Fruit fly (Drosophila melanogaster): Measurements from ENCODE around the gene Sec61gamma.
A peak's percentile ranks its signal among the peaks of the same experiment; 100 is the strongest.

Gene Sec61gamma

dm6 chrX:19611226-19611625, 31.9 kb upstream of the Sec61gamma start, which contains the start of the genes Shawn and Tyler:
Gene Shawn (plus strand): TSS chrX:19611526.
Gene Tyler (plus strand): TSS chrX:19611526.
- TF ChIP-seq CG4496 (GFP tag; IDR thresholded peaks at IDR 0.05) (no peak), CG13204 (GFP tag; optimal IDR thresholded peaks at IDR 0.05) (no peak)

- TF ChIP-seq Snoo (tag; optimal IDR thresholded peaks at IDR 0.05) (peak; percentile 60), CG8301 (tag; optimal IDR thresholded peaks at IDR 0.05) (no peak), rn (GFP tag; IDR thresholded peaks at IDR 0.05) (no peak), CG17806 (tag; optimal IDR thresholded peaks at IDR 0.05) (no peak), CG12605 (GFP tag; IDR thresholded peaks at IDR 0.05) (peak; percentile 57), gl (tag; optimal IDR thresholded peaks at IDR 0.05) (peak; percentile 34), CG34367 (tag; optimal IDR thresholded peaks at IDR 0.05) (peak; percentile 45), CG4496 (GFP tag; IDR thresholded peaks at IDR 0.05) (peak; percentile 83), Ets98B (GFP tag; IDR thresholded peaks at IDR 0.05) (peak; percentile 10; the same call in 1 of the 2 replicates)
Measured at dm6 chrX:19613473-19613872, 29.7 kb upstream of the Sec61gamma start.

- no peak for TF ChIP-seq CG17806 (tag; optimal IDR thresholded peaks at IDR 0.05)
Measured at dm6 chrX:19615990-19616663, 27.0 kb upstream of the Sec61gamma start, which contains the start of gene CG14210. Gene CG14210 (plus strand): TSS chrX:19616196.

dm6 chrX:19618183-19618740, 24.9 kb upstream of the Sec61gamma start, which contains the start of the genes Pstk and Tim9b:
Gene Pstk (minus strand): TSS chrX:19618537.
Gene Tim9b (minus strand): TSS chrX:19618537.
- TF ChIP-seq D1 (tag; optimal IDR thresholded peaks at IDR 0.05) (no peak), CG14655 (GFP tag; optimal IDR thresholded peaks at IDR 0.05) (no peak), CG34367 (tag; optimal IDR thresholded peaks at IDR 0.05) (no peak), CG32121 (GFP tag; IDR thresholded peaks at IDR 0.05) (no peak), CG4496 (GFP tag; IDR thresholded peaks at IDR 0.05) (no peak), rn (GFP tag; IDR thresholded peaks at IDR 0.05) (no peak), Pif1B (GFP tag; optimal IDR thresholded peaks at IDR 0.05) (no peak)

- TF ChIP-seq rn (GFP tag; IDR thresholded peaks at IDR 0.05) (no peak), gl (tag; optimal IDR thresholded peaks at IDR 0.05) (no peak), CG13204 (GFP tag; optimal IDR thresholded peaks at IDR 0.05) (no peak), CG9948 (tag; optimal IDR thresholded peaks at IDR 0.05) (no peak), D1 (tag; optimal IDR thresholded peaks at IDR 0.05) (no peak), CG10348 (GFP tag; IDR thresholded peaks at IDR 0.05) (no peak), CG32121 (GFP tag; IDR thresholded peaks at IDR 0.05) (no peak)
Measured at dm6 chrX:19621145-19621544, 22.0 kb upstream of the Sec61gamma start, which contains the start of gene CG14221. Gene CG14221 (minus strand): TSS chrX:19621245.

- TF ChIP-seq CG13204 (GFP tag; optimal IDR thresholded peaks at IDR 0.05) (no peak), Pif1A (GFP tag; optimal IDR thresholded peaks at IDR 0.05) (no peak), EcR (GFP tag; optimal IDR thresholded peaks at IDR 0.05) (no peak), CG17806 (tag; optimal IDR thresholded peaks at IDR 0.05) (no peak), Snoo (tag; optimal IDR thresholded peaks at IDR 0.05) (no peak), CG8301 (tag; optimal IDR thresholded peaks at IDR 0.05) (no peak), Ets98B (GFP tag; IDR thresholded peaks at IDR 0.05) (no peak)
Measured at dm6 chrX:19622924-19623323, 20.2 kb upstream of the Sec61gamma start, which contains the start of the genes Naa20A and MKP-4. Gene Naa20A (minus strand): TSS chrX:19623074. Gene MKP-4 (plus strand): TSS chrX:19623114.

- TF ChIP-seq CG17806 (tag; optimal IDR thresholded peaks at IDR 0.05) (no peak), D1 (tag; optimal IDR thresholded peaks at IDR 0.05) (no peak), CG9948 (tag; optimal IDR thresholded peaks at IDR 0.05) (no peak)
Measured at dm6 chrX:19625405-19625804, 17.7 kb upstream of the Sec61gamma start, which contains the start of gene CG14212. Gene CG14212 (plus strand): TSS chrX:19625705.

dm6 chrX:19631365-19631832, 11.7 kb upstream of the Sec61gamma start:
- TF ChIP-seq Ets98B (GFP tag; IDR thresholded peaks at IDR 0.05) (peak; percentile 41; the same call in 1 of the 2 replicates), Pif1A (GFP tag; optimal IDR thresholded peaks at IDR 0.05) (no peak), CG32121 (GFP tag; IDR thresholded peaks at IDR 0.05) (peak; percentile 43; the same call in 1 of the 2 replicates), CG34367 (tag; optimal IDR thresholded peaks at IDR 0.05) (no peak), Pif1B (GFP tag; optimal IDR thresholded peaks at IDR 0.05) (no peak), CG8159 (tag; optimal IDR thresholded peaks at IDR 0.05) (no peak), CG9948 (tag; optimal IDR thresholded peaks at IDR 0.05) (no peak), EcR (GFP tag; optimal IDR thresholded peaks at IDR 0.05) (peak; percentile 79), CG15710 (tag; optimal IDR thresholded peaks at IDR 0.05) (no peak), CG8301 (tag; optimal IDR thresholded peaks at IDR 0.05) (no peak), rn (GFP tag; IDR thresholded peaks at IDR 0.05) (no peak), CG12605 (GFP tag; IDR thresholded peaks at IDR 0.05) (peak; percentile 16; the same call in 1 of the 2 replicates), fd96Ca (GFP tag; IDR thresholded peaks at IDR 0.05) (0 out of 3 replicates have a peak, but pooled peaks have one; percentile 29), Snoo (tag; optimal IDR thresholded peaks at IDR 0.05) (no peak), CG13204 (GFP tag; optimal IDR thresholded peaks at IDR 0.05) (peak; percentile 81), CG17806 (tag; optimal IDR thresholded peaks at IDR 0.05) (no peak), CG14655 (GFP tag; optimal IDR thresholded peaks at IDR 0.05) (no peak), gl (tag; optimal IDR thresholded peaks at IDR 0.05) (no peak), CG10348 (GFP tag; IDR thresholded peaks at IDR 0.05) (no peak), CG4496 (GFP tag; IDR thresholded peaks at IDR 0.05) (peak; percentile 67; the same call in 2 of the 3 replicates), D1 (tag; optimal IDR thresholded peaks at IDR 0.05) (no peak)
